Worm (Caenorhabditis elegans) whole organism, L4 larva: Measurements from ENCODE around the gene glr-8.

Source experiments
- F10B5.3 ChIP-seq: sonication (generic microtip); optimal IDR thresholded peaks from 2 replicates; lab custom pipeline; 2016; ENCODE audit warnings: mild to moderate bottlenecking, missing genetic modification characterization, missing compliant biosample characterization
- F44E2.7 ChIP-seq: fragments of 200-800 bp; sonication (Bioruptor generic); IDR thresholded peaks from 2 replicates; pipeline ENCODE4 v2.1.2; 2022; ENCODE audit warnings: missing genetic modification characterization, missing compliant biosample characterization
- R02D3.7 ChIP-seq: fragments of 150-350 bp; sonication (generic microtip); optimal IDR thresholded peaks from 3 replicates; lab custom pipeline; 2014; ENCODE audit warnings: missing biosample characterization, missing genetic modification characterization
- T26A8.4 ChIP-seq: fragments of 200-800 bp; sonication (Bioruptor generic); IDR thresholded peaks from 2 replicates; pipeline ENCODE4 v1.3.6; 2022; ENCODE audit warnings: missing genetic modification characterization, missing compliant biosample characterization
- Y105C5A.15 ChIP-seq: fragments of 200-800 bp; sonication (Bioruptor generic); IDR thresholded peaks from 2 replicates; pipeline ENCODE4 v1.3.6; 2022; ENCODE audit warnings: missing genetic modification characterization, missing compliant biosample characterization
- ZK337.2 ChIP-seq: fragments of 200-800 bp; sonication (Bioruptor generic); IDR thresholded peaks from 2 replicates; pipeline ENCODE4 v1.3.6; 2022; ENCODE audit warnings: missing genetic modification reagents, missing genetic modification characterization, missing compliant biosample characterization
- ZK546.5 ChIP-seq, 2 experiments: sonication (generic microtip); optimal IDR thresholded peaks; 2 replicates each; lab custom pipeline; 2017; ENCODE audit warnings: missing biosample characterization in 2 of 2, missing genetic modification characterization in 2 of 2
- aly-2 ChIP-seq: sonication (generic microtip); optimal IDR thresholded peaks from 2 replicates; lab custom pipeline; 2018; ENCODE audit warnings: missing biosample characterization, missing genetic modification characterization
- arid-1 ChIP-seq: fragments of 200-800 bp; sonication (Bioruptor generic); conservative IDR thresholded peaks from 2 replicates; pipeline ENCODE4 v1.3.6; 2022; ENCODE audit warnings: missing genetic modification reagents, missing genetic modification characterization, missing compliant biosample characterization
- ceh-44 ChIP-seq: fragments of 200-800 bp; sonication (Bioruptor generic); IDR thresholded peaks from 2 replicates; pipeline ENCODE4 v1.3.6; 2022; ENCODE audit warnings: missing genetic modification reagents, missing genetic modification characterization, missing compliant biosample characterization
- daf-16 ChIP-seq, 3 experiments: sonication (generic microtip); optimal IDR thresholded peaks; 2 replicates each; lab custom pipeline; 2016 to 2017; ENCODE audit warnings: missing genetic modification characterization in 3 of 3, missing genetic modification reagents in 3 of 3, mild to moderate bottlenecking in 2 of 3, missing compliant biosample characterization in 2 of 3, missing biosample characterization in 1 of 3, moderate library complexity in 1 of 3
- daf-8 ChIP-seq: fragments of 200-800 bp; sonication (Bioruptor generic); IDR thresholded peaks from 2 replicates; pipeline ENCODE4 v1.3.6; 2022; ENCODE audit warnings: missing genetic modification characterization, missing compliant biosample characterization
- dmd-6 ChIP-seq: fragments of 200-800 bp; sonication (Bioruptor generic); IDR thresholded peaks from 2 replicates; pipeline ENCODE4 v1.3.6; 2022; ENCODE audit warnings: missing genetic modification reagents, missing genetic modification characterization, missing compliant biosample characterization
- dmd-8 ChIP-seq: fragments of 200-800 bp; sonication (Bioruptor generic); IDR thresholded peaks from 2 replicates; pipeline ENCODE4 v1.3.6; 2022; ENCODE audit warnings: missing genetic modification characterization, missing compliant biosample characterization
- dmd-9 ChIP-seq: fragments of 200-800 bp; sonication (Bioruptor generic); IDR thresholded peaks from 2 replicates; pipeline ENCODE4 v1.3.6; 2022; ENCODE audit warnings: missing genetic modification reagents, missing genetic modification characterization, missing compliant biosample characterization
- dve-1 ChIP-seq: sonication (generic microtip); optimal IDR thresholded peaks from 2 replicates; lab custom pipeline; 2017; ENCODE audit warnings: antibody characterized with exemption, mild to moderate bottlenecking, missing genetic modification characterization, missing compliant biosample characterization; ENCODE audit not compliant: insufficient read depth
- egl-43 ChIP-seq: fragments of 200-800 bp; sonication (Bioruptor generic); IDR thresholded peaks from 2 replicates; pipeline ENCODE4 v1.3.6; 2022; ENCODE audit warnings: missing genetic modification reagents, missing genetic modification characterization, missing compliant biosample characterization
- hif-1 ChIP-seq, 2 experiments: sonication (generic microtip); optimal IDR thresholded peaks; 2 replicates each; lab custom pipeline; 2016 to 2017; ENCODE audit warnings: missing compliant biosample characterization in 2 of 2, missing genetic modification characterization in 2 of 2, missing genetic modification reagents in 2 of 2, missing genotype in 2 of 2, mild to moderate bottlenecking in 1 of 2
- hlh-11 ChIP-seq: fragments of 200-800 bp; sonication (Bioruptor generic); optimal IDR thresholded peaks from 2 replicates; lab custom pipeline; 2018; ENCODE audit warnings: mild to moderate bottlenecking, missing genetic modification characterization, missing compliant biosample characterization
- hlh-30 ChIP-seq: sonication (generic microtip); optimal IDR thresholded peaks from 2 replicates; lab custom pipeline; 2017; ENCODE audit warnings: antibody characterized with exemption, mild to moderate bottlenecking, missing genetic modification characterization, missing compliant biosample characterization; ENCODE audit not compliant: insufficient read depth
- hmg-1.1 ChIP-seq: fragments of 200-800 bp; sonication (Bioruptor generic); IDR thresholded peaks from 2 replicates; pipeline ENCODE4 v1.3.6; 2022; ENCODE audit warnings: missing genetic modification reagents, missing genetic modification characterization, missing compliant biosample characterization
- lin-13 ChIP-seq: fragments of 150-350 bp; optimal IDR thresholded peaks from 2 replicates; lab custom pipeline; 2014; ENCODE audit warnings: missing biosample characterization, missing genetic modification reagents, missing genetic modification characterization
- madf-5 ChIP-seq, 2 experiments: fragments of 200-800 bp; sonication (Bioruptor generic); IDR thresholded peaks; 2 replicates each; pipeline ENCODE4 v1.3.6; 2022; ENCODE audit warnings: missing compliant biosample characterization in 2 of 2, missing genetic modification characterization in 2 of 2
- mdt-29 ChIP-seq: fragments of 200-800 bp; sonication (Bioruptor generic); IDR thresholded peaks from 2 replicates; pipeline ENCODE4 v1.3.6; 2022; ENCODE audit warnings: missing genetic modification reagents, missing genetic modification characterization, missing compliant biosample characterization
- mxl-3 ChIP-seq: fragments of 200-800 bp; sonication (Bioruptor generic); optimal IDR thresholded peaks from 2 replicates; lab custom pipeline; 2018; ENCODE audit warnings: mild to moderate bottlenecking, missing genetic modification characterization, missing compliant biosample characterization
- nhr-10 ChIP-seq: fragments of 150-350 bp; optimal IDR thresholded peaks from 2 replicates; lab custom pipeline; 2014; ENCODE audit warnings: missing biosample characterization, missing genetic modification characterization
- nhr-102 ChIP-seq: sonication (generic microtip); optimal IDR thresholded peaks from 2 replicates; lab custom pipeline; 2016; ENCODE audit warnings: mild to moderate bottlenecking, missing genetic modification characterization, moderate library complexity, missing compliant biosample characterization
- nhr-28 ChIP-seq: fragments of 150-350 bp; optimal IDR thresholded peaks from 2 replicates; lab custom pipeline; 2014; ENCODE audit warnings: missing biosample characterization, missing genetic modification characterization
- nhr-41 ChIP-seq: fragments of 200-800 bp; sonication (Bioruptor generic); IDR thresholded peaks from 2 replicates; pipeline ENCODE4 v1.3.6; 2022; ENCODE audit warnings: missing genetic modification reagents, missing genetic modification characterization, missing compliant biosample characterization
- pqm-1 ChIP-seq: sonication (generic microtip); optimal IDR thresholded peaks from 2 replicates; lab custom pipeline; 2017; ENCODE audit warnings: missing biosample characterization, missing genetic modification characterization
- sdz-12 ChIP-seq: fragments of 200-800 bp; sonication (Bioruptor generic); optimal IDR thresholded peaks from 2 replicates; lab custom pipeline; 2018; ENCODE audit warnings: mild to moderate bottlenecking, missing genetic modification characterization, missing compliant biosample characterization
- skn-1 ChIP-seq: fragments of 150-350 bp; optimal IDR thresholded peaks from 2 replicates; lab custom pipeline; 2014; ENCODE audit warnings: missing biosample characterization, missing genetic modification characterization
- unc-130 ChIP-seq: sonication (generic microtip); optimal IDR thresholded peaks from 2 replicates; lab custom pipeline; 2016; ENCODE audit warnings: missing genetic modification reagents, missing genetic modification characterization, missing compliant biosample characterization
- unc-39 ChIP-seq: sonication (generic microtip); optimal IDR thresholded peaks from 2 replicates; lab custom pipeline; 2017; ENCODE audit warnings: missing biosample characterization, missing genetic modification characterization
- unc-62 ChIP-seq, 3 experiments: fragments of 150-350 bp in 1 of 3; sonication (generic microtip); optimal IDR thresholded peaks in 2 of 3; peaks in 1 of 3; 1 replicate in 1 of 3; 2 replicates in 2 of 3; lab custom pipeline; 2014 to 2017; ENCODE audit warnings: missing biosample characterization in 3 of 3, missing genetic modification characterization in 3 of 3, missing genetic modification reagents in 3 of 3, missing genotype in 1 of 3
- ztf-11 ChIP-seq: fragments of 150-350 bp; optimal IDR thresholded peaks from 2 replicates; lab custom pipeline; 2014; ENCODE audit warnings: missing biosample characterization, missing genetic modification characterization
- ztf-7 ChIP-seq: fragments of 150-350 bp; optimal IDR thresholded peaks from 2 replicates; lab custom pipeline; 2014; ENCODE audit warnings: missing biosample characterization, missing genetic modification characterization

glr-8 gene

ce11 chrX:6536701-6537279 is 31.0 kb downstream of the glr-8 start, which contains the start of gene ilys-5 (continued):
- no peak for TF ChIP-seq ZK337.2 (GFP tag; lab: Robert Waterston, UW)
- no peak for TF ChIP-seq madf-5 (GFP tag; IDR thresholded peaks at IDR 0.05; lab: Robert Waterston, UW)
- no peak for TF ChIP-seq daf-8 (GFP tag; lab: Robert Waterston, UW)
- TF ChIP-seq T26A8.4 (GFP tag; lab: Robert Waterston, UW) = no peak
- peak; percentile 90 for TF ChIP-seq mdt-29 (GFP tag; lab: Robert Waterston, UW)
- no peak for TF ChIP-seq unc-39
- TF ChIP-seq nhr-41 (GFP tag; lab: Robert Waterston, UW) = no peak
- TF ChIP-seq unc-62 (GFP tag; optimal IDR thresholded peaks at IDR 0.05 in 1 of 2; lab: Kevin White, UChicago) = no peak
- TF ChIP-seq unc-62 (tag; optimal IDR thresholded peaks at IDR 0.05; lab: Kevin White, UChicago) = no peak
- no peak for TF ChIP-seq daf-16 (GFP tag; optimal IDR thresholded peaks at IDR 0.05; lab: Kevin White, UChicago)
- TF ChIP-seq daf-16 (tag; optimal IDR thresholded peaks at IDR 0.05; lab: Kevin White, UChicago) = peak; percentile 19
- TF ChIP-seq dmd-6 (GFP tag; lab: Robert Waterston, UW) = peak; percentile 93
- TF ChIP-seq egl-43 (GFP tag; lab: Robert Waterston, UW) = no peak
- no peak for TF ChIP-seq ztf-7 (tag; lab: Kevin White, UChicago)

- TF ChIP-seq dve-1 (tag; lab: Kevin White, UChicago) (peak; percentile 64), ZK546.5 (tag; optimal IDR thresholded peaks at IDR 0.05; lab: Kevin White, UChicago) (no peak), Y105C5A.15 (GFP tag; lab: Robert Waterston, UW) (no peak), daf-16 (GFP tag; optimal IDR thresholded peaks at IDR 0.05; lab: Kevin White, UChicago) (no peak), daf-16 (tag; optimal IDR thresholded peaks at IDR 0.05; lab: Kevin White, UChicago) (peak; percentile 59), R02D3.7 (tag; lab: Kevin White, UChicago) (no peak), unc-39 (no peak), hlh-30 (tag; lab: Kevin White, UChicago) (no peak), nhr-102 (tag; lab: Kevin White, UChicago) (no peak), nhr-41 (GFP tag; lab: Robert Waterston, UW) (no peak), hif-1 (tag; optimal IDR thresholded peaks at IDR 0.05; lab: Kevin White, UChicago) (no peak), dmd-8 (GFP tag; lab: Robert Waterston, UW) (no peak), aly-2 (tag; lab: Kevin White, UChicago) (no peak), T26A8.4 (GFP tag; lab: Robert Waterston, UW) (no peak), hmg-1.1 (GFP tag; lab: Robert Waterston, UW) (no peak), dmd-6 (GFP tag; lab: Robert Waterston, UW) (peak; percentile 75), ceh-44 (GFP tag; lab: Robert Waterston, UW) (no peak), mxl-3 (GFP tag; lab: Kevin White, UChicago) (peak; percentile 33), F44E2.7 (no peak), nhr-28 (peak; percentile 19), lin-13 (GFP tag; lab: Kevin White, UChicago) (no peak), ztf-7 (tag; lab: Kevin White, UChicago) (no peak), dmd-9 (no peak), nhr-10 (tag; lab: Kevin White, UChicago) (no peak), ztf-11 (no peak), skn-1 (tag; lab: Kevin White, UChicago) (no peak), mdt-29 (GFP tag; lab: Robert Waterston, UW) (no peak), hlh-11 (tag; lab: Kevin White, UChicago) (peak; percentile 68), pqm-1 (peak; percentile 36)
These were observed 32.3 kb downstream of the glr-8 start for ce11 chrX:6538068-6538467.

- TF ChIP-seq F10B5.3 (tag; lab: Kevin White, UChicago) (no peak), unc-130 (no peak), unc-39 (no peak), sdz-12 (no peak), arid-1 (GFP tag; lab: Robert Waterston, UW) (no peak)
These were observed 36.9 kb downstream of the glr-8 start, which contains the start of gene T14E8.2 for ce11 chrX:6542692-6543091. Gene T14E8.2 (plus strand): TSS chrX:6542992.
